Fruit fly (Drosophila melanogaster) whole organism, larva: ENCODE data around the gene RhoGEF4.
A peak's percentile ranks its signal among the peaks of the same experiment; 100 is the strongest.

Experiments
- noc ChIP-seq: fragments of 200-800 bp; sonication (Bioruptor generic); optimal IDR thresholded peaks from 3 replicates; lab custom pipeline; 2019; ENCODE audit warnings: missing biosample characterization, mild to moderate bottlenecking, missing genetic modification characterization, moderate library complexity

The RhoGEF4 gene

dm6 chr3L:7323348-7323747, at the start of gene RhoGEF4, which contains the start of gene Rint1:
Gene RhoGEF4, minus strand, starts transcription at chr3L:7323411.
Gene Rint1, plus strand, starts transcription at chr3L:7323619.
- peak; percentile 42 for TF ChIP-seq noc

dm6 chr3L:7371290-7371689, 48.1 kb upstream of the RhoGEF4 start:
- TF ChIP-seq noc = no peak

- TF ChIP-seq noc = peak; percentile 11
Measured at dm6 chr3L:7370231-7370882, 47.1 kb upstream of the RhoGEF4 start.

- no peak for TF ChIP-seq noc
Measured at dm6 chr3L:7369543-7369942, 46.3 kb upstream of the RhoGEF4 start, which contains the start of gene akirin. Gene akirin, plus strand, starts transcription at chr3L:7369843.

- TF ChIP-seq noc = no peak
Measured at dm6 chr3L:7368934-7369333, 45.7 kb upstream of the RhoGEF4 start, which contains the start of gene Sh3beta. Gene Sh3beta, minus strand, starts transcription at chr3L:7369260.

dm6 chr3L:7367798-7368678, 44.8 kb upstream of the RhoGEF4 start:
- no peak for TF ChIP-seq noc

- no peak for TF ChIP-seq noc
Measured at dm6 chr3L:7364717-7365278, 41.6 kb upstream of the RhoGEF4 start.

- peak; percentile 6 for TF ChIP-seq noc
Measured at dm6 chr3L:7361095-7361522, 37.9 kb upstream of the RhoGEF4 start.

- TF ChIP-seq noc = no peak
Measured at dm6 chr3L:7360324-7360852, 37.2 kb upstream of the RhoGEF4 start, which contains the start of gene Sec63. Gene Sec63, plus strand, starts transcription at chr3L:7360561.

- no peak for TF ChIP-seq noc
Measured at dm6 chr3L:7359827-7360323, 36.7 kb upstream of the RhoGEF4 start, which contains the start of gene pst. Gene pst, minus strand, starts transcription at chr3L:7360263.

dm6 chr3L:7356386-7357117, 33.3 kb upstream of the RhoGEF4 start, which contains the start of gene CTCF:
Gene CTCF, minus strand, starts transcription at chr3L:7356713.
- TF ChIP-seq noc = peak; percentile 10

- TF ChIP-seq noc = peak; percentile 45
Measured at dm6 chr3L:7349311-7349710, 26.1 kb upstream of the RhoGEF4 start.

- TF ChIP-seq noc = peak; percentile 33
Measured at dm6 chr3L:7347984-7348631, 24.9 kb upstream of the RhoGEF4 start, which contains the start of the genes Srp19 and qm. Gene Srp19, minus strand, starts transcription at chr3L:7348034. Gene qm, plus strand, starts transcription at chr3L:7348313.

dm6 chr3L:7346951-7347350, 23.7 kb upstream of the RhoGEF4 start, which contains the start of gene CG14834:
Gene CG14834, minus strand, starts transcription at chr3L:7347123.
- TF ChIP-seq noc = no peak

- TF ChIP-seq noc = peak; percentile 64
Measured at dm6 chr3L:7344965-7345427, 21.8 kb upstream of the RhoGEF4 start, which contains the start of gene Cln7. Gene Cln7, minus strand, starts transcription at chr3L:7345183.
